Fruit fly (Drosophila melanogaster) whole organism, embryonic: ENCODE results near the gene CG33110.

Experiments
- CG1024 ChIP-seq: fragments of 200-800 bp; sonication (Bioruptor generic); IDR thresholded peaks from 2 replicates; pipeline ENCODE4 v1.3.6; 2022; ENCODE audit warnings: missing biosample characterization, missing genetic modification characterization
- CG13424 ChIP-seq: fragments of 200-800 bp; sonication (Bioruptor generic); optimal IDR thresholded peaks from 2 replicates; lab custom pipeline; 2019; ENCODE audit warnings: missing biosample characterization, mild to moderate bottlenecking, missing genetic modification characterization, moderate library complexity
- CG14014 ChIP-seq: fragments of 200-800 bp; sonication (Bioruptor generic); IDR thresholded peaks from 2 replicates; pipeline ENCODE4 v1.3.6; 2022; ENCODE audit warnings: missing biosample characterization, missing genetic modification characterization
- CG14050 ChIP-seq: fragments of 200-800 bp; sonication (Bioruptor generic); IDR thresholded peaks from 3 replicates; pipeline ENCODE4 v1.3.6; 2022; ENCODE audit warnings: missing biosample characterization, missing genetic modification characterization
- CG14710 ChIP-seq: fragments of 200-800 bp; sonication (Bioruptor generic); optimal IDR thresholded peaks from 3 replicates; lab custom pipeline; 2019; ENCODE audit warnings: missing biosample characterization, mild to moderate bottlenecking, missing genetic modification characterization, moderate library complexity
- CG1529 ChIP-seq: fragments of 200-800 bp; sonication (Bioruptor generic); optimal IDR thresholded peaks from 3 replicates; lab custom pipeline; 2018; ENCODE audit warnings: missing biosample characterization, missing genetic modification characterization
- CG15514 ChIP-seq: fragments of 200-800 bp; sonication (Bioruptor generic); optimal IDR thresholded peaks from 3 replicates; lab custom pipeline; 2017; ENCODE audit warnings: missing biosample characterization, missing genetic modification characterization, mild to moderate bottlenecking, moderate library complexity, missing genetic modification reagents
- CG17802 ChIP-seq: fragments of 200-800 bp; sonication (Bioruptor generic); optimal IDR thresholded peaks from 2 replicates; lab custom pipeline; 2018; ENCODE audit warnings: missing biosample characterization, mild to moderate bottlenecking, missing genetic modification characterization, moderate library complexity
- CG18011 ChIP-seq: fragments of 200-800 bp; sonication (Bioruptor generic); optimal IDR thresholded peaks from 2 replicates; lab custom pipeline; 2017; ENCODE audit warnings: missing biosample characterization, missing genetic modification characterization, mild to moderate bottlenecking, moderate library complexity, missing genotype
- CG18599 ChIP-seq: fragments of 200-800 bp; sonication (Bioruptor generic); optimal IDR thresholded peaks from 3 replicates; lab custom pipeline; 2017; ENCODE audit warnings: missing biosample characterization, missing genetic modification characterization, mild to moderate bottlenecking, moderate library complexity, missing genetic modification reagents
- CG18619 ChIP-seq: fragments of 200-800 bp; sonication (Bioruptor generic); optimal IDR thresholded peaks from 3 replicates; lab custom pipeline; 2017; ENCODE audit warnings: missing biosample characterization, mild to moderate bottlenecking, missing genetic modification characterization
- CG2889 ChIP-seq: fragments of 200-800 bp; sonication (Bioruptor generic); IDR thresholded peaks from 3 replicates; pipeline ENCODE4 v1.3.6; 2022; ENCODE audit warnings: missing biosample characterization, missing genetic modification characterization
- CG31441 ChIP-seq: fragments of 200-800 bp; sonication (Bioruptor generic); IDR thresholded peaks from 2 replicates; pipeline ENCODE4 v1.3.6; 2022; ENCODE audit warnings: missing biosample characterization, missing genetic modification characterization
- CG3163 ChIP-seq: fragments of 200-800 bp; sonication (Bioruptor generic); optimal IDR thresholded peaks from 3 replicates; lab custom pipeline; 2016; ENCODE audit warnings: missing biosample characterization, missing genetic modification characterization
- CG7928 ChIP-seq: fragments of 200-800 bp; sonication (Bioruptor generic); optimal IDR thresholded peaks from 2 replicates; lab custom pipeline; 2017; ENCODE audit warnings: missing biosample characterization, mild to moderate bottlenecking, missing genetic modification characterization
- CG9797 ChIP-seq: fragments of 200-800 bp; sonication (Bioruptor generic); optimal IDR thresholded peaks from 3 replicates; lab custom pipeline; 2018; ENCODE audit warnings: missing biosample characterization, mild to moderate bottlenecking, missing genetic modification characterization
- CHES-1-like ChIP-seq: fragments of 200-800 bp; sonication (Bioruptor generic); optimal IDR thresholded peaks from 2 replicates; lab custom pipeline; 2016; ENCODE audit warnings: missing biosample characterization, missing genetic modification characterization
- Doc2 ChIP-seq: fragments of 200-800 bp; sonication (Bioruptor generic); IDR thresholded peaks from 2 replicates; pipeline ENCODE4 v1.3.6; 2022; ENCODE audit warnings: missing biosample characterization, missing genetic modification characterization
- Hand ChIP-seq: fragments of 200-800 bp; sonication (Bioruptor generic); optimal IDR thresholded peaks from 2 replicates; lab custom pipeline; 2017; ENCODE audit warnings: mild to moderate bottlenecking, missing biosample characterization, missing genetic modification reagents, missing genetic modification characterization
- Hey ChIP-seq: fragments of 200-800 bp; sonication (Bioruptor generic); optimal IDR thresholded peaks from 3 replicates; lab custom pipeline; 2018; ENCODE audit warnings: missing biosample characterization, mild to moderate bottlenecking, missing genetic modification characterization
- Hr51 ChIP-seq, 2 experiments: fragments of 200-800 bp; sonication (Bioruptor generic); optimal IDR thresholded peaks; 2 replicates in 1 of 2; 3 replicates in 1 of 2; lab custom pipeline; 2016 to 2018; ENCODE audit warnings: missing biosample characterization in 2 of 2, missing genetic modification characterization in 2 of 2, mild to moderate bottlenecking in 1 of 2, moderate library complexity in 1 of 2
- MESR4 ChIP-seq: fragments of 200-800 bp; sonication (Bioruptor generic); optimal IDR thresholded peaks from 2 replicates; lab custom pipeline; 2018; ENCODE audit warnings: missing biosample characterization, mild to moderate bottlenecking, missing genetic modification characterization, moderate library complexity
- Neu2 ChIP-seq: fragments of 200-800 bp; sonication (Bioruptor generic); optimal IDR thresholded peaks from 3 replicates; lab custom pipeline; 2016; ENCODE audit warnings: missing biosample characterization, missing genetic modification characterization, borderline replicate concordance
- Nf-YC ChIP-seq: fragments of 200-800 bp; optimal IDR thresholded peaks from 3 replicates; lab custom pipeline; 2019; ENCODE audit warnings: missing biosample characterization, mild to moderate bottlenecking, missing genetic modification characterization, moderate library complexity
- Scr ChIP-seq: fragments of 200-800 bp; sonication (Bioruptor generic); IDR thresholded peaks from 2 replicates; pipeline ENCODE4 v1.3.6; 2022; ENCODE audit warnings: missing biosample characterization, missing genetic modification characterization; ENCODE audit not compliant: partially characterized antibody
- TFAM ChIP-seq: fragments of 200-800 bp; sonication (Bioruptor generic); optimal IDR thresholded peaks from 2 replicates; lab custom pipeline; 2017; ENCODE audit warnings: missing biosample characterization, missing genetic modification characterization, inconsistent platforms
- ap ChIP-seq: fragments of 200-800 bp; sonication (Bioruptor generic); IDR thresholded peaks from 2 replicates; pipeline ENCODE4 v1.3.6; 2022; ENCODE audit warnings: missing biosample characterization, missing genetic modification characterization
- az2 ChIP-seq: fragments of 200-800 bp; sonication (Bioruptor generic); optimal IDR thresholded peaks from 3 replicates; lab custom pipeline; 2016; ENCODE audit warnings: missing biosample characterization, missing genetic modification characterization
- bowl ChIP-seq: fragments of 200-800 bp; sonication (Bioruptor generic); IDR thresholded peaks from 2 replicates; pipeline ENCODE4 v1.3.6; 2022; ENCODE audit warnings: missing biosample characterization, missing genetic modification characterization
- btn ChIP-seq: fragments of 200-800 bp; sonication (Bioruptor generic); optimal IDR thresholded peaks from 2 replicates; lab custom pipeline; 2016; ENCODE audit warnings: missing biosample characterization, missing genetic modification characterization
- dmrt99B ChIP-seq: fragments of 200-800 bp; sonication (Bioruptor generic); optimal IDR thresholded peaks from 2 replicates; lab custom pipeline; 2018; ENCODE audit warnings: missing biosample characterization, mild to moderate bottlenecking, missing genetic modification characterization, moderate library complexity
- dysf ChIP-seq: fragments of 200-800 bp; sonication (Bioruptor generic); IDR thresholded peaks from 3 replicates; pipeline ENCODE4 v1.3.6; 2022; ENCODE audit warnings: missing biosample characterization, missing genetic modification characterization
- exex ChIP-seq: fragments of 200-800 bp; sonication (Bioruptor generic); optimal IDR thresholded peaks from 4 replicates; lab custom pipeline; 2018; ENCODE audit warnings: missing biosample characterization, mild to moderate bottlenecking, missing genetic modification characterization, moderate library complexity
- fd64A ChIP-seq: fragments of 200-800 bp; sonication (Bioruptor generic); optimal IDR thresholded peaks from 3 replicates; lab custom pipeline; 2018; ENCODE audit warnings: missing biosample characterization, mild to moderate bottlenecking, missing genetic modification characterization
- ham ChIP-seq: fragments of 200-800 bp; sonication (Bioruptor generic); IDR thresholded peaks from 2 replicates; pipeline ENCODE4 v1.3.6; 2022; ENCODE audit warnings: missing biosample characterization, missing genetic modification characterization
- hkb ChIP-seq, 2 experiments: fragments of 200-800 bp in 1 of 2; fragments of >200 bp in 1 of 2; sonication (Bioruptor generic) in 1 of 2; IDR thresholded peaks in 1 of 2; optimal IDR thresholded peaks in 1 of 2; 2 replicates each; pipeline versions ENCODE4 v1.3.6 to Lab custom; 2017 to 2022; ENCODE audit warnings: missing biosample characterization in 1 of 2, missing genetic modification characterization in 1 of 2
- jigr1 ChIP-seq: fragments of 200-800 bp; sonication (Bioruptor generic); IDR thresholded peaks from 3 replicates; pipeline ENCODE4 v1.3.6; 2022; ENCODE audit warnings: missing biosample characterization, missing genetic modification characterization
- jumu ChIP-seq: fragments of 200-800 bp; sonication (Bioruptor generic); optimal IDR thresholded peaks from 3 replicates; lab custom pipeline; 2016; ENCODE audit warnings: missing biosample characterization, missing genetic modification characterization
- mam ChIP-seq: fragments of 200-800 bp; sonication (Bioruptor generic); optimal IDR thresholded peaks from 3 replicates; lab custom pipeline; 2016; ENCODE audit warnings: missing biosample characterization, missing genetic modification characterization
- onecut ChIP-seq: fragments of 200-800 bp; sonication (Bioruptor generic); IDR thresholded peaks from 2 replicates; pipeline ENCODE4 v1.3.6; 2022; ENCODE audit warnings: missing biosample characterization, missing genetic modification characterization
- peb ChIP-seq: fragments of 200-800 bp; sonication (Bioruptor generic); IDR thresholded peaks from 2 replicates; pipeline ENCODE4 v1.3.6; 2022; ENCODE audit warnings: missing biosample characterization, missing genetic modification characterization
- prd ChIP-seq, 3 experiments: fragments of >200 bp in 2 of 3; fragments of 200-800 bp in 1 of 3; sonication (Bioruptor generic) in 1 of 3; optimal IDR thresholded peaks in 2 of 3; IDR thresholded peaks in 1 of 3; 2 replicates in 2 of 3; 3 replicates in 1 of 3; pipeline versions ENCODE4 v1.3.6 to Lab custom; 2017 to 2022; ENCODE audit warnings: missing biosample characterization in 1 of 3, missing genetic modification characterization in 1 of 3
- pros ChIP-seq: fragments of 200-800 bp; sonication (Bioruptor generic); optimal IDR thresholded peaks from 3 replicates; lab custom pipeline; 2019; ENCODE audit warnings: missing biosample characterization, mild to moderate bottlenecking, missing genetic modification characterization, moderate library complexity
- sens ChIP-seq: fragments of 200-800 bp; sonication (Bioruptor generic); peaks from one replicate; lab custom pipeline; 2016; ENCODE audit warnings: missing biosample characterization, missing genetic modification characterization
- sim ChIP-seq: fragments of 200-800 bp; sonication (Bioruptor generic); IDR thresholded peaks from 2 replicates; pipeline ENCODE4 v1.3.6; 2022; ENCODE audit warnings: missing biosample characterization, missing genetic modification characterization
- sisA ChIP-seq: fragments of 200-800 bp; sonication (Bioruptor generic); IDR thresholded peaks from 2 replicates; pipeline ENCODE4 v1.3.6; 2022; ENCODE audit warnings: missing biosample characterization, missing genetic modification characterization
- unpg ChIP-seq: fragments of 200-800 bp; sonication (Bioruptor generic); optimal IDR thresholded peaks from 3 replicates; lab custom pipeline; 2018; ENCODE audit warnings: missing biosample characterization, mild to moderate bottlenecking, missing genetic modification characterization, moderate library complexity
- zen2 ChIP-seq: fragments of 200-800 bp; sonication (Bioruptor generic); IDR thresholded peaks from 3 replicates; pipeline ENCODE4 v1.3.6; 2022; ENCODE audit warnings: missing biosample characterization, missing genetic modification characterization; ENCODE audit not compliant: partially characterized antibody

CG33110 gene

dm6 chr3R:22597344-22597954 is 27.5 kb downstream of the CG33110 start (continued):
- TF ChIP-seq exex (tag; lab: Kevin White, UChicago) (no peak), Neu2 (GFP tag; lab: Kevin White, UChicago) (no peak), CG1024 (GFP tag; lab: Robert Waterston, UW) (peak; percentile 67), CG3163 (GFP tag; lab: Kevin White, UChicago) (peak; percentile 15), CG18011 (no peak), sim (peak; percentile 54; the same call in 1 of the 2 replicates), zen2 (GFP tag; lab: Robert Waterston, UW) (no peak), Hr51 (GFP tag; optimal IDR thresholded peaks at IDR 0.05; lab: Kevin White, UChicago) (no peak), dmrt99B (tag; lab: Kevin White, UChicago) (no peak), ap (GFP tag; lab: Robert Waterston, UW) (peak; percentile 62), CG1529 (GFP tag; lab: Kevin White, UChicago) (peak; percentile 69), jumu (GFP tag; lab: Kevin White, UChicago) (peak; percentile 66), CG14050 (GFP tag; lab: Robert Waterston, UW) (peak; percentile 57; the same call in 2 of the 3 replicates), dysf (GFP tag; lab: Robert Waterston, UW) (peak; percentile 81), az2 (GFP tag; lab: Kevin White, UChicago) (peak; percentile 82), CG17802 (tag; lab: Kevin White, UChicago) (peak; percentile 34), Hand (GFP tag; lab: Kevin White, UChicago) (no peak), bowl (GFP tag; lab: Robert Waterston, UW) (0 out of 2 replicates have a peak, but pooled peaks have one; percentile 10), CG9797 (GFP tag; lab: Kevin White, UChicago) (no peak), prd (optimal IDR thresholded peaks at IDR 0.05; lab: Kevin White, UChicago) (no peak), prd (GFP tag; IDR thresholded peaks at IDR 0.05; lab: Robert Waterston, UW) (peak; percentile 86), TFAM (no peak), CG15514 (GFP tag; lab: Kevin White, UChicago) (no peak), CG14014 (peak; percentile 76), sens (GFP tag; lab: Kevin White, UChicago) (peak; percentile 97), CG2889 (peak; percentile 52; the same call in 1 of the 3 replicates), onecut (peak; percentile 68), sisA (GFP tag; lab: Robert Waterston, UW) (peak; percentile 91), ham (GFP tag; lab: Robert Waterston, UW) (no peak), Scr (GFP tag; lab: Robert Waterston, UW) (no peak), CG14710 (tag; lab: Kevin White, UChicago) (peak; percentile 50), MESR4 (GFP tag; lab: Kevin White, UChicago) (no peak), CG18599 (GFP tag; lab: Kevin White, UChicago) (peak; percentile 71), CG7928 (no peak), peb (GFP tag; lab: Robert Waterston, UW) (peak; percentile 80), Hey (tag; lab: Kevin White, UChicago) (no peak), unpg (no peak), pros (no peak), CG18619 (GFP tag; lab: Kevin White, UChicago) (peak; percentile 40), CG31441 (no peak), btn (GFP tag; lab: Kevin White, UChicago) (peak; percentile 40), jigr1 (GFP tag; lab: Robert Waterston, UW) (peak; percentile 60; the same call in 2 of the 3 replicates), hkb (optimal IDR thresholded peaks at IDR 0.05; lab: Kevin White, UChicago) (no peak), hkb (GFP tag; IDR thresholded peaks at IDR 0.05; lab: Robert Waterston, UW) (peak; percentile 79), CHES-1-like (GFP tag; lab: Kevin White, UChicago) (no peak), CG13424 (tag; lab: Kevin White, UChicago) (peak; percentile 79), mam (peak; percentile 73), Doc2 (GFP tag; lab: Robert Waterston, UW) (peak; percentile 46; the same call in 1 of the 2 replicates), Nf-YC (tag; lab: Kevin White, UChicago) (no peak), fd64A (GFP tag; lab: Kevin White, UChicago) (peak; percentile 28)
